Fruit fly (Drosophila melanogaster): ENCODE measurements around the gene CG2162.

Gene CG2162

dm6 chr3L:3070274-3071204 is 35.5 kb downstream of the CG2162 start, which contains the start of the genes CG32486 and PAN3 (continued):
- TF ChIP-seq CG7372 (GFP tag; IDR thresholded peaks at IDR 0.05) (no peak), Eip74EF (GFP tag; optimal IDR thresholded peaks at IDR 0.05) (peak in 1 of 2 experiments; percentile 50), Nf-YB (GFP tag; optimal IDR thresholded peaks at IDR 0.05) (peak; percentile 32), CG4328 (GFP tag; optimal IDR thresholded peaks at IDR 0.05) (peak; percentile 11), CG4404 (GFP tag; IDR thresholded peaks at IDR 0.05) (no peak), wek (GFP tag; optimal IDR thresholded peaks at IDR 0.05) (peak; percentile 51), CTCF (GFP tag; optimal IDR thresholded peaks at IDR 0.05) (no peak), MESR4 (GFP tag; optimal IDR thresholded peaks at IDR 0.05) (peak; percentile 44), CG10274 (GFP tag; optimal IDR thresholded peaks at IDR 0.05) (no peak), zfh2 (GFP tag; optimal IDR thresholded peaks at IDR 0.05) (no peak), CG14050 (GFP tag; IDR thresholded peaks at IDR 0.05) (no peak), ham (GFP tag; IDR thresholded peaks at IDR 0.05) (no peak), hbn (GFP tag; IDR thresholded peaks at IDR 0.05; ENCODE audit: partially characterized antibody) (peak; percentile 69), CG11723 (GFP tag; optimal IDR thresholded peaks at IDR 0.05) (peak; percentile 4), CG8281 (tag; optimal IDR thresholded peaks at IDR 0.05) (no peak), CG10209 (GFP tag; optimal IDR thresholded peaks at IDR 0.05) (peak; percentile 48), CG16813 (GFP tag; IDR thresholded peaks at IDR 0.05; ENCODE audit: partially characterized antibody) (peak; percentile 90), ara (GFP tag; IDR thresholded peaks at IDR 0.05) (no peak), CG30020 (tag; optimal IDR thresholded peaks at IDR 0.05) (peak; percentile 67), CG6272 (GFP tag; IDR thresholded peaks at IDR 0.05) (peak; percentile 33; the same call in 1 of the 2 replicates), Adf1 (GFP tag; IDR thresholded peaks at IDR 0.05) (peak; percentile 67), CG13296 (GFP tag; optimal IDR thresholded peaks at IDR 0.05) (peak; percentile 37), z (GFP tag; IDR thresholded peaks at IDR 0.05) (no peak), CG17385 (GFP tag; optimal IDR thresholded peaks at IDR 0.05) (peak; percentile 62), tll (GFP tag; optimal IDR thresholded peaks at IDR 0.05) (peak in 1 of 2 experiments; percentile 1), cg (GFP tag; optimal IDR thresholded peaks at IDR 0.05) (peak; percentile 88), vfl (GFP tag; optimal IDR thresholded peaks at IDR 0.05) (peak; percentile 57), CG8290 (GFP tag; optimal IDR thresholded peaks at IDR 0.05) (peak; percentile 72), CG8290 (tag; optimal IDR thresholded peaks at IDR 0.05) (peak in 1 of 2 experiments; percentile 85), fu2 (GFP tag; optimal IDR thresholded peaks at IDR 0.05) (no peak), Poxn (GFP tag; IDR thresholded peaks at IDR 0.05) (no peak), MBD-R2 (GFP tag; IDR thresholded peaks at IDR 0.05) (0 out of 2 replicates have a peak, but pooled peaks have one; percentile 23), disco-r (GFP tag; optimal IDR thresholded peaks at IDR 0.05) (peak; percentile 6), CG1603 (tag; optimal IDR thresholded peaks at IDR 0.05) (peak; percentile 53), CG13424 (tag; optimal IDR thresholded peaks at IDR 0.05) (peak; percentile 43), ranshi (GFP tag; IDR thresholded peaks at IDR 0.05) (peak; percentile 6; the same call in 1 of the 2 replicates), Camta (GFP tag; optimal IDR thresholded peaks at IDR 0.05) (peak; percentile 13), zen (tag; optimal IDR thresholded peaks at IDR 0.05) (peak; percentile 52), CG6689 (GFP tag; IDR thresholded peaks at IDR 0.05) (peak; percentile 17; the same call in 1 of the 2 replicates), CG12299 (tag; optimal IDR thresholded peaks at IDR 0.05) (peak; percentile 59), HHEX (GFP tag; optimal IDR thresholded peaks at IDR 0.05) (peak; percentile 47), Hmx (GFP tag; optimal IDR thresholded peaks at IDR 0.05) (no peak), Myb (GFP tag; optimal IDR thresholded peaks at IDR 0.05) (no peak), CG2712 (tag; optimal IDR thresholded peaks at IDR 0.05) (peak; percentile 66), CG9727 (GFP tag; optimal IDR thresholded peaks at IDR 0.05) (peak; percentile 58), ci (GFP tag; IDR thresholded peaks at IDR 0.05) (peak; percentile 60; the same call in 1 of the 3 replicates), gsb-n (tag; optimal IDR thresholded peaks at IDR 0.05) (peak; percentile 38), vnd (GFP tag; IDR thresholded peaks at IDR 0.05; ENCODE audit: partially characterized antibody) (peak; percentile 64; the same call in 2 of the 3 replicates)
